Fruit fly (Drosophila melanogaster) Kc167 (cell line): ENCODE data around the gene Sap-r.

Source experiments
- Sin3A ChIP-seq: fragments of >200 bp; optimal IDR thresholded peaks from 2 replicates; lab custom pipeline; 2018; ENCODE audit warnings: missing external identifiers
- h ChIP-seq: fragments of >200 bp; optimal IDR thresholded peaks from 3 replicates; lab custom pipeline; 2018; ENCODE audit warnings: missing external identifiers
- insv ChIP-seq: fragments of >200 bp; optimal IDR thresholded peaks from 3 replicates; lab custom pipeline; 2018; ENCODE audit warnings: missing external identifiers
- psq ChIP-seq: fragments of >200 bp; optimal IDR thresholded peaks from 2 replicates; lab custom pipeline; 2017; ENCODE audit warnings: missing external identifiers
- ttk ChIP-seq: sonication (Bioruptor generic); optimal IDR thresholded peaks from 2 replicates; lab custom pipeline; 2017; ENCODE audit warnings: missing external identifiers

- no peak for TF ChIP-seq Sin3A (lab: Kevin White, UChicago)
- no peak for TF ChIP-seq psq (lab: Kevin White, UChicago)
- TF ChIP-seq h (lab: Kevin White, UChicago) = no peak
- TF ChIP-seq insv = no peak
- no peak for TF ChIP-seq ttk (lab: Kevin White, UChicago)
Observed at dm6 chr3R:30915235-30915634, 26.4 kb upstream of the Sap-r start.
